Fruit fly (Drosophila melanogaster) whole organism, wandering third instar larva: Measurements from ENCODE around the gene CG8765.

Experiments
- Rel ChIP-seq, 2 experiments: fragments of 200-800 bp; sonication (Bioruptor generic) in 1 of 2; optimal IDR thresholded peaks; 2 replicates in 1 of 2; 3 replicates in 1 of 2; lab custom pipeline; 2016 to 2019; ENCODE audit warnings: mild to moderate bottlenecking in 2 of 2, missing biosample characterization in 2 of 2, missing genetic modification characterization in 2 of 2, moderate library complexity in 1 of 2
- dl ChIP-seq, 2 experiments: fragments of 175-275, 200-275 bp in 1 of 2; fragments of 200-275 bp in 1 of 2; sonication (Bioruptor generic); optimal IDR thresholded peaks; lab custom pipeline; 2018; ENCODE audit warnings: mild to moderate bottlenecking in 2 of 2, missing biosample characterization in 2 of 2, missing genetic modification characterization in 2 of 2, moderate library complexity in 2 of 2; ENCODE audit not compliant: partially characterized antibody in 2 of 2, insufficient read depth in 1 of 2
- h ChIP-seq: fragments of 200-800 bp; sonication (Bioruptor generic); optimal IDR thresholded peaks from 3 replicates; lab custom pipeline; 2016; ENCODE audit warnings: missing biosample characterization, mild to moderate bottlenecking, missing genetic modification characterization
- lola ChIP-seq: fragments of >200 bp; optimal IDR thresholded peaks from 2 replicates; lab custom pipeline; 2017; ENCODE audit warnings: missing biosample characterization, missing genetic modification characterization
- sv ChIP-seq: fragments of 200-800 bp; sonication (Bioruptor generic); optimal IDR thresholded peaks from 3 replicates; lab custom pipeline; 2016; ENCODE audit warnings: missing biosample characterization, missing genetic modification characterization
- usp ChIP-seq: fragments of >200 bp; optimal IDR thresholded peaks from 2 replicates; lab custom pipeline; 2017; ENCODE audit warnings: missing biosample characterization, missing genetic modification characterization

DNA sequence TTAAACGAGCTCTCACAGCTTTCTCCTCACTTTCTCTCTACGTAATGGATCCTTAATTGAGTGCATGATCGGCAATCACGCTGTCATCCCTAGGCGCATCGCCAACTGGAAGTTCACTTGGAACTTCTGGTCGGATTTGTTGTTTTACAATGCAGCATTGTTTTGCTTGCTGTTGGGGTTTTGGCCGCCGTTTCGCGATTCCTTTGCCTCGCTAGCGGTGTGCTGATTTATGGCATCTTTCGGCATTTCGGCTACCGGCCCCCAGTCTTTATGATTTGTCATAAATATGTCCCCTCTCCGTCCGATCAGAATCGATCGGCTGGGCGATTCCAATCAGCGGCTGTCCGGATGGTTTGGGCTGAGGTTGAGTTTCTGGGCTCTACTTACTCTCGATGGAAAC lies 24.3 kb downstream of the CG8765 start:
- TF ChIP-seq sv (no peak), dl (GFP tag; optimal IDR thresholded peaks at IDR 0.05; lab: Kevin White, UChicago; ENCODE audit: insufficient read depth in 1 of 2, partially characterized antibody in 2 of 2) (no peak), Rel (GFP tag; optimal IDR thresholded peaks at IDR 0.05; lab: Kevin White, UChicago) (no peak), Rel (tag; optimal IDR thresholded peaks at IDR 0.05; lab: Kevin White, UChicago) (no peak), lola (no peak), h (GFP tag; lab: Kevin White, UChicago) (no peak), usp (GFP tag; lab: Kevin White, UChicago) (no peak)
